Fruit fly (Drosophila melanogaster) whole organism, embryonic: Measurements from ENCODE around the gene LysRS.

Experiments used
- Antp ChIP-seq: fragments of 200-800 bp; sonication (Bioruptor generic); optimal IDR thresholded peaks from 3 replicates; lab custom pipeline; 2016; ENCODE audit warnings: missing biosample characterization, missing genetic modification characterization
- B-H1 ChIP-seq: fragments of 200-800 bp; sonication (Bioruptor generic); IDR thresholded peaks from 3 replicates; pipeline ENCODE4 v1.3.6; 2022; ENCODE audit warnings: missing biosample characterization, missing genetic modification characterization
- Bgb ChIP-seq: fragments of 200-800 bp; sonication (Bioruptor generic); IDR thresholded peaks from 2 replicates; pipeline ENCODE4 v1.3.6; 2022; ENCODE audit warnings: missing biosample characterization, missing genetic modification characterization; ENCODE audit not compliant: partially characterized antibody
- CG10267 ChIP-seq: fragments of 200-800 bp; sonication (Bioruptor generic); optimal IDR thresholded peaks from 2 replicates; lab custom pipeline; 2018; ENCODE audit warnings: missing biosample characterization, mild to moderate bottlenecking, missing genetic modification characterization, moderate library complexity
- CG10274 ChIP-seq: fragments of 200-800 bp; sonication (Bioruptor generic); optimal IDR thresholded peaks from 3 replicates; lab custom pipeline; 2017; ENCODE audit warnings: missing biosample characterization, mild to moderate bottlenecking, missing genetic modification characterization
- CG10959 ChIP-seq: fragments of 200-800 bp; sonication (Bioruptor generic); IDR thresholded peaks from 2 replicates; pipeline ENCODE4 v1.3.6; 2022; ENCODE audit warnings: missing biosample characterization, missing genetic modification characterization
- CG11696 ChIP-seq: fragments of 200-800 bp; sonication (Bioruptor generic); IDR thresholded peaks from 2 replicates; pipeline ENCODE4 v1.3.6; 2022; ENCODE audit warnings: missing biosample characterization, missing genetic modification characterization
- CG12071 ChIP-seq: fragments of 200-800 bp; sonication (Bioruptor generic); optimal IDR thresholded peaks from 3 replicates; lab custom pipeline; 2018; ENCODE audit warnings: missing biosample characterization, mild to moderate bottlenecking, missing genetic modification characterization
- CG12155 ChIP-seq: fragments of 200-800 bp; sonication (Bioruptor generic); optimal IDR thresholded peaks from 3 replicates; lab custom pipeline; 2016; ENCODE audit warnings: missing biosample characterization, missing genetic modification characterization
- CG12744 ChIP-seq: fragments of 200-800 bp; sonication (Bioruptor generic); optimal IDR thresholded peaks from 2 replicates; lab custom pipeline; 2016; ENCODE audit warnings: missing biosample characterization, missing genetic modification characterization
- CG12942 ChIP-seq: fragments of 200-800 bp; sonication (Bioruptor generic); optimal IDR thresholded peaks from 3 replicates; lab custom pipeline; 2016; ENCODE audit warnings: missing biosample characterization, missing genetic modification characterization
- CG15601 ChIP-seq: fragments of 200-800 bp; sonication (Bioruptor generic); optimal IDR thresholded peaks from 3 replicates; lab custom pipeline; 2019; ENCODE audit warnings: missing biosample characterization, mild to moderate bottlenecking, missing genetic modification characterization, moderate library complexity
- CG16813 ChIP-seq: fragments of 200-800 bp; sonication (Bioruptor generic); IDR thresholded peaks from 3 replicates; pipeline ENCODE4 v1.3.6; 2022; ENCODE audit warnings: missing biosample characterization, missing genetic modification characterization; ENCODE audit not compliant: partially characterized antibody
- CG17328 ChIP-seq: fragments of 200-800 bp; sonication (Bioruptor generic); IDR thresholded peaks from 2 replicates; pipeline ENCODE4 v1.3.6; 2022; ENCODE audit warnings: missing biosample characterization, missing genetic modification characterization
- CG17802 ChIP-seq: fragments of 200-800 bp; sonication (Bioruptor generic); optimal IDR thresholded peaks from 2 replicates; lab custom pipeline; 2018; ENCODE audit warnings: missing biosample characterization, mild to moderate bottlenecking, missing genetic modification characterization, moderate library complexity
- CG1792 ChIP-seq: fragments of 200-800 bp; sonication (Bioruptor generic); optimal IDR thresholded peaks from 2 replicates; lab custom pipeline; 2016; ENCODE audit warnings: missing biosample characterization, missing genetic modification characterization
- CG2712 ChIP-seq: fragments of 200-800 bp; optimal IDR thresholded peaks from 3 replicates; lab custom pipeline; 2019; ENCODE audit warnings: missing biosample characterization, mild to moderate bottlenecking, missing genetic modification characterization, moderate library complexity
- CG31365 ChIP-seq: fragments of 200-800 bp; sonication (Bioruptor generic); optimal IDR thresholded peaks from 2 replicates; lab custom pipeline; 2018; ENCODE audit warnings: missing biosample characterization, mild to moderate bottlenecking, missing genetic modification characterization
- CG34376 ChIP-seq: fragments of 200-800 bp; sonication (Bioruptor generic); optimal IDR thresholded peaks from 2 replicates; lab custom pipeline; 2018; ENCODE audit warnings: missing biosample characterization, mild to moderate bottlenecking, missing genetic modification characterization
- CG42726 ChIP-seq: fragments of 200-800 bp; sonication (Bioruptor generic); IDR thresholded peaks from 2 replicates; pipeline ENCODE4 v1.3.6; 2022; ENCODE audit warnings: missing biosample characterization, missing genetic modification characterization; ENCODE audit not compliant: partially characterized antibody
- CG43689 ChIP-seq: fragments of 200-800 bp; sonication (Bioruptor generic); IDR thresholded peaks from 2 replicates; pipeline ENCODE4 v1.3.6; 2022; ENCODE audit warnings: missing biosample characterization, missing genetic modification characterization
- CG6272 ChIP-seq: fragments of 200-800 bp; sonication (Bioruptor generic); IDR thresholded peaks from 2 replicates; pipeline ENCODE4 v1.3.6; 2022; ENCODE audit warnings: missing biosample characterization, missing genetic modification characterization
- HmgZ ChIP-seq: fragments of 200-800 bp; sonication (Bioruptor generic); optimal IDR thresholded peaks from 2 replicates; lab custom pipeline; 2018; ENCODE audit warnings: missing biosample characterization, mild to moderate bottlenecking, missing genetic modification characterization
- Hmr ChIP-seq: fragments of 200-800 bp; sonication (Bioruptor generic); optimal IDR thresholded peaks from 3 replicates; lab custom pipeline; 2017; ENCODE audit warnings: mild to moderate bottlenecking, missing biosample characterization, missing genetic modification reagents, missing genetic modification characterization
- Hr78 ChIP-seq, 2 experiments: fragments of 200-800 bp in 1 of 2; fragments of >200 bp in 1 of 2; sonication (Bioruptor generic) in 1 of 2; optimal IDR thresholded peaks; 2 replicates each; lab custom pipeline; 2017 to 2019; ENCODE audit warnings: missing biosample characterization in 2 of 2, missing genetic modification characterization in 2 of 2, mild to moderate bottlenecking in 1 of 2, moderate library complexity in 1 of 2
- Oli ChIP-seq: fragments of 200-800 bp; sonication (Bioruptor generic); optimal IDR thresholded peaks from 2 replicates; lab custom pipeline; 2018; ENCODE audit warnings: missing biosample characterization, mild to moderate bottlenecking, missing genetic modification characterization, moderate library complexity
- Ptx1 ChIP-seq: fragments of 200-800 bp; sonication (Bioruptor generic); IDR thresholded peaks from 2 replicates; pipeline ENCODE4 v1.3.6; 2022; ENCODE audit warnings: missing biosample characterization, missing genetic modification characterization
- Rfx ChIP-seq: fragments of 200-800 bp; sonication (Bioruptor generic); IDR thresholded peaks from 2 replicates; pipeline ENCODE4 v1.3.6; 2022; ENCODE audit warnings: missing biosample characterization, missing genetic modification characterization
- btn ChIP-seq: fragments of 200-800 bp; sonication (Bioruptor generic); optimal IDR thresholded peaks from 2 replicates; lab custom pipeline; 2016; ENCODE audit warnings: missing biosample characterization, missing genetic modification characterization
- ci ChIP-seq: fragments of 200-800 bp; sonication (Bioruptor generic); IDR thresholded peaks from 3 replicates; pipeline ENCODE4 v1.3.6; 2022; ENCODE audit warnings: missing biosample characterization, missing genetic modification characterization
- crol ChIP-seq: fragments of 200-800 bp; sonication (Bioruptor generic); IDR thresholded peaks from 2 replicates; pipeline ENCODE4 v1.3.6; 2022; ENCODE audit warnings: missing biosample characterization, missing genetic modification characterization
- da ChIP-seq: fragments of 200-800 bp; sonication (Bioruptor generic); optimal IDR thresholded peaks from 2 replicates; lab custom pipeline; 2016; ENCODE audit warnings: missing biosample characterization, missing genetic modification characterization
- dmrt11E ChIP-seq: fragments of 200-800 bp; sonication (Bioruptor generic); optimal IDR thresholded peaks from 3 replicates; lab custom pipeline; 2018; ENCODE audit warnings: missing biosample characterization, mild to moderate bottlenecking, missing genetic modification characterization, moderate library complexity
- gcm2 ChIP-seq: fragments of 200-800 bp; sonication (Bioruptor generic); optimal IDR thresholded peaks from 2 replicates; lab custom pipeline; 2016; ENCODE audit warnings: missing biosample characterization, missing genetic modification characterization
- gfzf ChIP-seq: fragments of 200-800 bp; sonication (Bioruptor generic); optimal IDR thresholded peaks from 2 replicates; lab custom pipeline; 2016; ENCODE audit warnings: missing biosample characterization, mild to moderate bottlenecking, missing genetic modification characterization, moderate library complexity
- grau ChIP-seq: fragments of 200-800 bp; optimal IDR thresholded peaks from 3 replicates; lab custom pipeline; 2019; ENCODE audit warnings: missing biosample characterization, mild to moderate bottlenecking, missing genetic modification characterization, moderate library complexity
- hb ChIP-seq: fragments of 200-800 bp; sonication (Bioruptor generic); IDR thresholded peaks from 3 replicates; pipeline ENCODE4 v1.3.6; 2022; ENCODE audit warnings: missing biosample characterization, missing genetic modification characterization; ENCODE audit not compliant: partially characterized antibody
- jigr1 ChIP-seq: fragments of 200-800 bp; sonication (Bioruptor generic); IDR thresholded peaks from 3 replicates; pipeline ENCODE4 v1.3.6; 2022; ENCODE audit warnings: missing biosample characterization, missing genetic modification characterization
- jumu ChIP-seq: fragments of 200-800 bp; sonication (Bioruptor generic); optimal IDR thresholded peaks from 3 replicates; lab custom pipeline; 2016; ENCODE audit warnings: missing biosample characterization, missing genetic modification characterization
- kni ChIP-seq: fragments of 200-800 bp; sonication (Bioruptor generic); optimal IDR thresholded peaks from 3 replicates; lab custom pipeline; 2017; ENCODE audit warnings: mild to moderate bottlenecking, missing biosample characterization, missing genetic modification reagents, missing genetic modification characterization
- mld ChIP-seq: fragments of 200-800 bp; sonication (Bioruptor generic); IDR thresholded peaks from 3 replicates; pipeline ENCODE4 v1.3.6; 2022; ENCODE audit warnings: missing biosample characterization, missing genetic modification characterization; ENCODE audit not compliant: partially characterized antibody
- pros ChIP-seq: fragments of 200-800 bp; sonication (Bioruptor generic); optimal IDR thresholded peaks from 3 replicates; lab custom pipeline; 2019; ENCODE audit warnings: missing biosample characterization, mild to moderate bottlenecking, missing genetic modification characterization, moderate library complexity
- ranshi ChIP-seq: fragments of 200-800 bp; sonication (Bioruptor generic); IDR thresholded peaks from 2 replicates; pipeline ENCODE4 v1.3.6; 2022; ENCODE audit warnings: missing biosample characterization, missing genetic modification characterization
- unpg ChIP-seq: fragments of 200-800 bp; sonication (Bioruptor generic); optimal IDR thresholded peaks from 3 replicates; lab custom pipeline; 2018; ENCODE audit warnings: missing biosample characterization, mild to moderate bottlenecking, missing genetic modification characterization, moderate library complexity
- vnd ChIP-seq: fragments of 200-800 bp; sonication (Bioruptor generic); IDR thresholded peaks from 3 replicates; pipeline ENCODE4 v1.3.6; 2022; ENCODE audit warnings: missing biosample characterization, missing genetic modification characterization; ENCODE audit not compliant: partially characterized antibody
- vvl ChIP-seq: fragments of 200-800 bp; sonication (Bioruptor generic); IDR thresholded peaks from 2 replicates; pipeline ENCODE4 v1.3.6; 2022; ENCODE audit warnings: missing biosample characterization, missing genetic modification characterization

Gene LysRS

dm6 chrX:9650757-9651594 is 42.3 kb upstream of the LysRS start (continued):
- peak; percentile 81 for TF ChIP-seq CG11696 (GFP tag; lab: Robert Waterston, UW)
- TF ChIP-seq CG15601 (tag; lab: Kevin White, UChicago): peak; percentile 93
- 0 out of 3 replicates have a peak, but pooled peaks have one; percentile 14 for TF ChIP-seq mld (GFP tag; lab: Robert Waterston, UW)
- TF ChIP-seq HmgZ (tag; lab: Kevin White, UChicago): peak; percentile 90
- peak; percentile 90 for TF ChIP-seq CG12071 (GFP tag; lab: Kevin White, UChicago)
- peak; percentile 96 for TF ChIP-seq Ptx1
- TF ChIP-seq CG12155 (GFP tag; lab: Kevin White, UChicago): peak; percentile 89
- 0 out of 3 replicates have a peak, but pooled peaks have one; percentile 35 for TF ChIP-seq CG16813 (GFP tag; lab: Robert Waterston, UW)
- peak; percentile 98 for TF ChIP-seq vvl
- peak; percentile 90 for TF ChIP-seq Rfx (GFP tag; lab: Robert Waterston, UW)
- TF ChIP-seq jumu (GFP tag; lab: Kevin White, UChicago): peak; percentile 95
- TF ChIP-seq CG34376 (GFP tag; lab: Kevin White, UChicago): no peak
- TF ChIP-seq ci: peak; percentile 99
- TF ChIP-seq CG10267: peak; percentile 89
- TF ChIP-seq ranshi (GFP tag; lab: Robert Waterston, UW): peak; percentile 94
- TF ChIP-seq Oli: peak; percentile 95
- TF ChIP-seq CG10959 (GFP tag; lab: Robert Waterston, UW): peak; percentile 91
- TF ChIP-seq Hr78 (GFP tag; optimal IDR thresholded peaks at IDR 0.05; lab: Kevin White, UChicago): peak in 1 of 2 experiments; percentile 90
- TF ChIP-seq CG6272 (GFP tag; lab: Robert Waterston, UW): peak; percentile 89
- peak; percentile 85 for TF ChIP-seq grau (tag; lab: Kevin White, UChicago)
- no peak for TF ChIP-seq CG42726 (GFP tag; lab: Robert Waterston, UW)
- TF ChIP-seq B-H1 (GFP tag; lab: Robert Waterston, UW): peak; percentile 94
- TF ChIP-seq hb (GFP tag; lab: Robert Waterston, UW): no peak
- peak; percentile 47 for TF ChIP-seq kni
- peak; percentile 67 for TF ChIP-seq crol (GFP tag; lab: Robert Waterston, UW)
- TF ChIP-seq CG1792: peak; percentile 82
- TF ChIP-seq CG2712 (tag; lab: Kevin White, UChicago): peak; percentile 97
- TF ChIP-seq CG17328 (GFP tag; lab: Robert Waterston, UW): peak; percentile 97
- TF ChIP-seq gcm2 (GFP tag; lab: Kevin White, UChicago): peak; percentile 84
- peak; percentile 97 for TF ChIP-seq dmrt11E
- no peak for TF ChIP-seq Bgb
- TF ChIP-seq CG31365 (tag; lab: Kevin White, UChicago): peak; percentile 78
- TF ChIP-seq btn (GFP tag; lab: Kevin White, UChicago): peak; percentile 93
- TF ChIP-seq jigr1 (GFP tag; lab: Robert Waterston, UW): peak; percentile 88
- TF ChIP-seq CG12744 (GFP tag; lab: Kevin White, UChicago): peak; percentile 89
- TF ChIP-seq Hmr (GFP tag; lab: Kevin White, UChicago): peak; percentile 88
- peak; percentile 92 for TF ChIP-seq CG12942 (GFP tag; lab: Kevin White, UChicago)
- peak; percentile 78 for TF ChIP-seq da (GFP tag; lab: Kevin White, UChicago)
- TF ChIP-seq pros (GFP tag; lab: Kevin White, UChicago): peak; percentile 8
- peak; percentile 97 for TF ChIP-seq unpg (GFP tag; lab: Kevin White, UChicago)
- TF ChIP-seq gfzf (GFP tag; lab: Kevin White, UChicago): no peak
- peak; percentile 72 for TF ChIP-seq CG10274
- TF ChIP-seq CG17802 (tag; lab: Kevin White, UChicago): peak; percentile 82
- TF ChIP-seq vnd (GFP tag; lab: Robert Waterston, UW): no peak
- TF ChIP-seq Antp (GFP tag; lab: Kevin White, UChicago): peak; percentile 96
- peak; percentile 90 for TF ChIP-seq CG43689 (GFP tag; lab: Robert Waterston, UW)
